Worm (Caenorhabditis elegans): ENCODE data around the gene ttr-43.

- no peak for TF ChIP-seq repo-1 (tag; optimal IDR thresholded peaks at IDR 0.05)
- TF ChIP-seq Y67H2A.10 (GFP tag; conservative IDR thresholded peaks at IDR 0.05), result no peak
- TF ChIP-seq ztf-18 (tag; optimal IDR thresholded peaks at IDR 0.05), result no peak
Measured at ce11 chrV:12588030-12588429, 2.5 kb downstream of the ttr-43 start, which contains the start of gene C14C10.1.

Measured in whole organism, young adult.